Fruit fly (Drosophila melanogaster): ENCODE results near the gene CG12498.

Gene CG12498

dm6 chrX:2790055-2790617 lies 19.5 kb upstream of the CG12498 start, which contains the start of gene CG32795 (continued):
- no peak for TF ChIP-seq HHEX (GFP tag; optimal IDR thresholded peaks at IDR 0.05)
- peak; percentile 51 for TF ChIP-seq CG2712 (tag; optimal IDR thresholded peaks at IDR 0.05)
- TF ChIP-seq CG15514 (GFP tag; optimal IDR thresholded peaks at IDR 0.05), result peak; percentile 100
- TF ChIP-seq CoRest (tag; optimal IDR thresholded peaks at IDR 0.05), result peak; percentile 46
- TF ChIP-seq lbe (GFP tag; optimal IDR thresholded peaks at IDR 0.05), result peak; percentile 12
- peak; percentile 26 for TF ChIP-seq CG30020 (tag; optimal IDR thresholded peaks at IDR 0.05)
- TF ChIP-seq bigmax (GFP tag; optimal IDR thresholded peaks at IDR 0.05), result peak; percentile 8
- TF ChIP-seq B-H2 (GFP tag; optimal IDR thresholded peaks at IDR 0.05), result peak; percentile 0
- TF ChIP-seq CG6689 (GFP tag; IDR thresholded peaks at IDR 0.05), result peak; percentile 74
- peak; percentile 45 for TF ChIP-seq CG31441 (GFP tag; IDR thresholded peaks at IDR 0.05)
- no peak for TF ChIP-seq so (GFP tag; IDR thresholded peaks at IDR 0.05)
- peak; percentile 55 for TF ChIP-seq CG12391 (tag; optimal IDR thresholded peaks at IDR 0.05)
- TF ChIP-seq CG13287 (GFP tag; IDR thresholded peaks at IDR 0.05; ENCODE audit: partially characterized antibody), result peak; percentile 55; the same call in 1 of the 2 replicates
- no peak for TF ChIP-seq hb (GFP tag; IDR thresholded peaks at IDR 0.05; ENCODE audit: partially characterized antibody)
- no peak for TF ChIP-seq kni (GFP tag; optimal IDR thresholded peaks at IDR 0.05)
- TF ChIP-seq E2f2 (GFP tag; IDR thresholded peaks at IDR 0.05), result peak; percentile 93
- TF ChIP-seq BEAF-32 (GFP tag; optimal IDR thresholded peaks at IDR 0.05), result peak; percentile 26
- TF ChIP-seq sd (tag; optimal IDR thresholded peaks at IDR 0.05), result peak; percentile 37
- TF ChIP-seq Vsx1 (GFP tag; optimal IDR thresholded peaks at IDR 0.05), result peak; percentile 28
- TF ChIP-seq CG9437 (GFP tag; optimal IDR thresholded peaks at IDR 0.05), result peak; percentile 57
- TF ChIP-seq NfI (GFP tag; optimal IDR thresholded peaks at IDR 0.05), result peak; percentile 7
- peak; percentile 53 for TF ChIP-seq CG10543 (GFP tag; optimal IDR thresholded peaks at IDR 0.05)
- TF ChIP-seq CG9932 (GFP tag; IDR thresholded peaks at IDR 0.05), result no peak
- peak; percentile 38 for TF ChIP-seq Tbp (GFP tag; optimal IDR thresholded peaks at IDR 0.05)

DNA sequence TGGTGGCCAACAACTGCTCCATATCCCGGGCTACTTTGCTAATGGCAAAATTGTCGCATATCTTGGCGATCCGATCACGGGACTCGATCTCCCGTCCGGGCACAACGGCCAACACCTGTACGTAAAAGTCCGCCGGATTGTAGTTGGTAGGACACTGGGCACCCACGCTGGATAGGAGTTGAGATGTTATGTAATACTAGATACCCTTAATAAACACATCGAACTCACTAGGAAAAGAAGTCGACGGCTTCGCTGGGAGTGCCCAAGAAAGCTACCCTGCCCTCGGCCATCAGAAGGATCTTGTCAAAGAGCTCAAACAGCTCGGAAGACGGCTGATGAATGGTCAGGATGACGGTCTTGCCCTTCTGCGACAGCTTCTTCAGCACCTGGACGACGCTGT lies 17.8 kb upstream of the CG12498 start:
- 0 out of 2 replicates have a peak, but pooled peaks have one; percentile 30 for TF ChIP-seq gsb (GFP tag; IDR thresholded peaks at IDR 0.05)
- 0 out of 3 replicates have a peak, but pooled peaks have one; percentile 20 for TF ChIP-seq H15 (GFP tag; IDR thresholded peaks at IDR 0.05)
- 0 out of 2 replicates have a peak, but pooled peaks have one; percentile 20 for TF ChIP-seq Rx (GFP tag; IDR thresholded peaks at IDR 0.05)
- no peak for TF ChIP-seq cg (GFP tag; optimal IDR thresholded peaks at IDR 0.05)
- TF ChIP-seq trem (tag; optimal IDR thresholded peaks at IDR 0.05), result no peak
- 0 out of 2 replicates have a peak, but pooled peaks have one; percentile 7 for TF ChIP-seq CG6689 (GFP tag; IDR thresholded peaks at IDR 0.05)
- peak in 1 of 2 experiments; percentile 93 for TF ChIP-seq Pdp1 (GFP tag; optimal IDR thresholded peaks at IDR 0.05)
- no peak for TF ChIP-seq wor (GFP tag; IDR thresholded peaks at IDR 0.05)

- no peak for TF ChIP-seq CG12219 (GFP tag; optimal IDR thresholded peaks at IDR 0.05)
- TF ChIP-seq CG3995 (GFP tag; optimal IDR thresholded peaks at IDR 0.05), result no peak
- TF ChIP-seq CG11247 (GFP tag; IDR thresholded peaks at IDR 0.05), result no peak
- no peak for TF ChIP-seq CG16779 (GFP tag; IDR thresholded peaks at IDR 0.05)
- TF ChIP-seq CG3281 (GFP tag; optimal IDR thresholded peaks at IDR 0.05), result no peak
- peak; percentile 75 for TF ChIP-seq CTCF (GFP tag; optimal IDR thresholded peaks at IDR 0.05)
- no peak for TF ChIP-seq Dbx (GFP tag; IDR thresholded peaks at IDR 0.05)
- TF ChIP-seq CG6175 (GFP tag; IDR thresholded peaks at IDR 0.05), result no peak
Measured at dm6 chrX:2794876-2795275, 14.8 kb upstream of the CG12498 start.
